Fruit fly (Drosophila melanogaster) whole organism, embryonic: ENCODE measurements around the gene CG14014.

Source experiments
- Aef1 ChIP-seq: fragments of 200-800 bp; sonication (Bioruptor generic); IDR thresholded peaks from 3 replicates; pipeline ENCODE4 v1.3.6; 2022; ENCODE audit warnings: missing biosample characterization, missing genetic modification characterization
- C15 ChIP-seq: fragments of 200-800 bp; sonication (Bioruptor generic); IDR thresholded peaks from 3 replicates; pipeline ENCODE4 v1.3.6; 2022; ENCODE audit warnings: missing biosample characterization, missing genetic modification characterization
- CG10979 ChIP-seq: fragments of 200-800 bp; sonication (Bioruptor generic); optimal IDR thresholded peaks from 2 replicates; lab custom pipeline; 2018; ENCODE audit warnings: missing biosample characterization, mild to moderate bottlenecking, missing genetic modification characterization, moderate library complexity
- CG11456 ChIP-seq: fragments of 200-800 bp; sonication (Bioruptor generic); IDR thresholded peaks from 3 replicates; pipeline ENCODE4 v1.3.6; 2022; ENCODE audit warnings: missing biosample characterization, missing genetic modification characterization
- CG12391 ChIP-seq: fragments of 200-800 bp; sonication (Bioruptor generic); optimal IDR thresholded peaks from 3 replicates; lab custom pipeline; 2018; ENCODE audit warnings: missing biosample characterization, mild to moderate bottlenecking, missing genetic modification characterization, moderate library complexity
- CG13296 ChIP-seq: fragments of 200-800 bp; sonication (Bioruptor generic); optimal IDR thresholded peaks from 3 replicates; lab custom pipeline; 2018; ENCODE audit warnings: missing biosample characterization, mild to moderate bottlenecking, missing genetic modification characterization
- CG14050 ChIP-seq: fragments of 200-800 bp; sonication (Bioruptor generic); IDR thresholded peaks from 3 replicates; pipeline ENCODE4 v1.3.6; 2022; ENCODE audit warnings: missing biosample characterization, missing genetic modification characterization
- CG18011 ChIP-seq: fragments of 200-800 bp; sonication (Bioruptor generic); optimal IDR thresholded peaks from 2 replicates; lab custom pipeline; 2017; ENCODE audit warnings: missing biosample characterization, missing genetic modification characterization, mild to moderate bottlenecking, moderate library complexity, missing genotype
- CG2199 ChIP-seq: fragments of 200-800 bp; sonication (Bioruptor generic); IDR thresholded peaks from 3 replicates; pipeline ENCODE4 v1.3.6; 2022; ENCODE audit warnings: missing biosample characterization, missing genetic modification characterization
- CG2678 ChIP-seq: fragments of 200-800 bp; sonication (Bioruptor generic); optimal IDR thresholded peaks from 3 replicates; lab custom pipeline; 2019; ENCODE audit warnings: missing biosample characterization, mild to moderate bottlenecking, missing genetic modification characterization, moderate library complexity
- CG3065 ChIP-seq: fragments of 200-800 bp; sonication (Bioruptor generic); optimal IDR thresholded peaks from 2 replicates; lab custom pipeline; 2016; ENCODE audit warnings: missing biosample characterization, missing genetic modification characterization
- CG31365 ChIP-seq: fragments of 200-800 bp; sonication (Bioruptor generic); optimal IDR thresholded peaks from 2 replicates; lab custom pipeline; 2018; ENCODE audit warnings: missing biosample characterization, mild to moderate bottlenecking, missing genetic modification characterization
- CG3163 ChIP-seq: fragments of 200-800 bp; sonication (Bioruptor generic); optimal IDR thresholded peaks from 3 replicates; lab custom pipeline; 2016; ENCODE audit warnings: missing biosample characterization, missing genetic modification characterization
- CG32772 ChIP-seq: fragments of 200-800 bp; sonication (Bioruptor generic); IDR thresholded peaks from 2 replicates; pipeline ENCODE4 v1.3.6; 2022; ENCODE audit warnings: missing biosample characterization, missing genetic modification characterization
- CG4424 ChIP-seq: fragments of 200-800 bp; sonication (Bioruptor generic); optimal IDR thresholded peaks from 3 replicates; lab custom pipeline; 2016; ENCODE audit warnings: missing biosample characterization, missing genetic modification characterization
- CG4820 ChIP-seq: fragments of 200-800 bp; sonication (Bioruptor generic); optimal IDR thresholded peaks from 3 replicates; lab custom pipeline; 2016; ENCODE audit warnings: missing biosample characterization, missing genetic modification characterization
- CG6654 ChIP-seq: fragments of 200-800 bp; sonication (Bioruptor generic); optimal IDR thresholded peaks from 2 replicates; lab custom pipeline; 2017; ENCODE audit warnings: missing biosample characterization, mild to moderate bottlenecking, missing genetic modification characterization
- CG7745 ChIP-seq: fragments of 200-800 bp; sonication (Bioruptor generic); optimal IDR thresholded peaks from 2 replicates; lab custom pipeline; 2018; ENCODE audit warnings: missing biosample characterization, mild to moderate bottlenecking, missing genetic modification characterization, moderate library complexity
- CG8765 ChIP-seq: fragments of 200-800 bp; sonication (Bioruptor generic); IDR thresholded peaks from 2 replicates; pipeline ENCODE4 v1.3.6; 2022; ENCODE audit warnings: missing biosample characterization, missing genetic modification characterization
- Drgx ChIP-seq: fragments of 200-800 bp; sonication (Bioruptor generic); IDR thresholded peaks from 2 replicates; pipeline ENCODE4 v1.3.6; 2022; ENCODE audit warnings: missing biosample characterization, missing genetic modification characterization
- E2f1 ChIP-seq: fragments of 200-800 bp; sonication (Bioruptor generic); IDR thresholded peaks from 2 replicates; pipeline ENCODE4 v1.3.6; 2022; ENCODE audit warnings: missing biosample characterization, missing genetic modification characterization
- GATAe ChIP-seq: fragments of 200-800 bp; sonication (Bioruptor generic); conservative IDR thresholded peaks from 2 replicates; pipeline ENCODE4 v1.3.6; 2022; ENCODE audit warnings: missing biosample characterization, missing genetic modification characterization
- NFAT ChIP-seq: fragments of 200-800 bp; sonication (Bioruptor generic); IDR thresholded peaks from 2 replicates; pipeline ENCODE4 v1.3.6; 2022; ENCODE audit warnings: missing biosample characterization, missing genetic modification characterization
- PHDP ChIP-seq: fragments of 200-800 bp; sonication (Bioruptor generic); optimal IDR thresholded peaks from 3 replicates; lab custom pipeline; 2018; ENCODE audit warnings: missing biosample characterization, mild to moderate bottlenecking, missing genetic modification characterization, moderate library complexity
- TFAM ChIP-seq: fragments of 200-800 bp; sonication (Bioruptor generic); optimal IDR thresholded peaks from 2 replicates; lab custom pipeline; 2017; ENCODE audit warnings: missing biosample characterization, missing genetic modification characterization, inconsistent platforms
- Taf1 ChIP-seq: fragments of 200-800 bp; sonication (Bioruptor generic); IDR thresholded peaks from 2 replicates; pipeline ENCODE4 v1.3.6; 2022; ENCODE audit warnings: missing biosample characterization, missing genetic modification characterization
- ab ChIP-seq: fragments of 200-800 bp; sonication (Bioruptor generic); optimal IDR thresholded peaks from 2 replicates; lab custom pipeline; 2016; ENCODE audit warnings: missing biosample characterization, missing genetic modification characterization
- aop ChIP-seq: fragments of 200-800 bp; sonication (Bioruptor generic); IDR thresholded peaks from 2 replicates; pipeline ENCODE4 v1.3.6; 2022; ENCODE audit warnings: missing biosample characterization, missing genetic modification characterization
- chif ChIP-seq, 2 experiments: fragments of 200-800 bp; sonication (Bioruptor generic); optimal IDR thresholded peaks; 3 replicates each; lab custom pipeline; 2016; ENCODE audit warnings: missing biosample characterization in 2 of 2, missing genetic modification characterization in 2 of 2
- chn ChIP-seq: fragments of 200-800 bp; sonication (Bioruptor generic); optimal IDR thresholded peaks from 2 replicates; lab custom pipeline; 2016; ENCODE audit warnings: missing biosample characterization, missing genetic modification characterization
- croc ChIP-seq: fragments of 200-800 bp; sonication (Bioruptor generic); conservative IDR thresholded peaks from 3 replicates; pipeline ENCODE4 v1.3.6; 2022; ENCODE audit warnings: missing biosample characterization, missing genetic modification characterization
- crp ChIP-seq, 2 experiments: fragments of 200-800 bp; sonication (Bioruptor generic); optimal IDR thresholded peaks; 2 replicates in 1 of 2; 3 replicates in 1 of 2; lab custom pipeline; 2017; ENCODE audit warnings: missing biosample characterization in 2 of 2, missing genetic modification characterization in 2 of 2, mild to moderate bottlenecking in 1 of 2, moderate library complexity in 1 of 2
- esg ChIP-seq: fragments of 200-800 bp; sonication (Bioruptor generic); conservative IDR thresholded peaks from 2 replicates; pipeline ENCODE4 v1.3.6; 2022; ENCODE audit warnings: missing biosample characterization, missing genetic modification characterization
- fd3F ChIP-seq: fragments of 200-800 bp; sonication (Bioruptor generic); optimal IDR thresholded peaks from 2 replicates; lab custom pipeline; 2018; ENCODE audit warnings: missing biosample characterization, mild to moderate bottlenecking, missing genetic modification characterization, moderate library complexity
- kah ChIP-seq: fragments of 200-800 bp; sonication (Bioruptor generic); optimal IDR thresholded peaks from 2 replicates; lab custom pipeline; 2018; ENCODE audit warnings: missing biosample characterization, mild to moderate bottlenecking, missing genetic modification characterization
- kay ChIP-seq: fragments of 200-800 bp; sonication (Bioruptor generic); optimal IDR thresholded peaks from 2 replicates; lab custom pipeline; 2016; ENCODE audit warnings: missing biosample characterization, missing genetic modification characterization
- lab ChIP-seq: fragments of 200-800 bp; sonication (Bioruptor generic); optimal IDR thresholded peaks from 3 replicates; lab custom pipeline; 2017; ENCODE audit warnings: missing biosample characterization, missing genetic modification characterization, mild to moderate bottlenecking, moderate library complexity, missing genetic modification reagents
- lilli ChIP-seq: fragments of 200-800 bp; sonication (Bioruptor generic); optimal IDR thresholded peaks from 3 replicates; lab custom pipeline; 2016; ENCODE audit warnings: missing biosample characterization, missing genetic modification characterization
- lov ChIP-seq, 2 experiments: fragments of 200-800 bp in 1 of 2; fragments of >200 bp in 1 of 2; sonication (Bioruptor generic) in 1 of 2; IDR thresholded peaks in 1 of 2; optimal IDR thresholded peaks in 1 of 2; 2 replicates in 1 of 2; 3 replicates in 1 of 2; pipeline versions ENCODE4 v1.3.6 to Lab custom; 2017 to 2022; ENCODE audit warnings: missing biosample characterization in 1 of 2, missing genetic modification characterization in 1 of 2
- psq ChIP-seq: fragments of 200-800 bp; sonication (Bioruptor generic); optimal IDR thresholded peaks from 2 replicates; lab custom pipeline; 2017; ENCODE audit warnings: missing biosample characterization, missing genetic modification characterization
- ranshi ChIP-seq: fragments of 200-800 bp; sonication (Bioruptor generic); IDR thresholded peaks from 2 replicates; pipeline ENCODE4 v1.3.6; 2022; ENCODE audit warnings: missing biosample characterization, missing genetic modification characterization
- ro ChIP-seq: fragments of 200-800 bp; sonication (Bioruptor generic); IDR thresholded peaks from 2 replicates; pipeline ENCODE4 v1.3.6; 2022; ENCODE audit warnings: missing biosample characterization, missing genetic modification characterization
- row ChIP-seq: fragments of 200-800 bp; sonication (Bioruptor generic); IDR thresholded peaks from 3 replicates; pipeline ENCODE4 v1.3.6; 2022; ENCODE audit warnings: missing biosample characterization, missing genetic modification characterization
- sima ChIP-seq: fragments of 200-800 bp; sonication (Bioruptor generic); optimal IDR thresholded peaks from 2 replicates; lab custom pipeline; 2016; ENCODE audit warnings: missing biosample characterization, missing genetic modification characterization
- sr ChIP-seq: fragments of 200-800 bp; sonication (Bioruptor generic); IDR thresholded peaks from 3 replicates; pipeline ENCODE4 v1.3.6; 2022; ENCODE audit warnings: missing biosample characterization, missing genetic modification characterization
- stc ChIP-seq: fragments of 200-800 bp; sonication (Bioruptor generic); IDR thresholded peaks from 2 replicates; pipeline ENCODE4 v1.3.6; 2022; ENCODE audit warnings: missing biosample characterization, missing genetic modification characterization
- tin ChIP-seq: fragments of 200-800 bp; sonication (Bioruptor generic); optimal IDR thresholded peaks from 3 replicates; lab custom pipeline; 2016; ENCODE audit warnings: missing biosample characterization, missing genetic modification characterization
- toy ChIP-seq: fragments of 200-800 bp; sonication (Bioruptor generic); IDR thresholded peaks from 2 replicates; pipeline ENCODE4 v1.3.6; 2022; ENCODE audit warnings: missing biosample characterization, missing genetic modification characterization
- trh ChIP-seq: fragments of 200-800 bp; sonication (Bioruptor generic); optimal IDR thresholded peaks from 2 replicates; lab custom pipeline; 2016; ENCODE audit warnings: missing biosample characterization, missing genetic modification characterization
- tup ChIP-seq: fragments of 200-800 bp; sonication (Bioruptor generic); optimal IDR thresholded peaks from 2 replicates; lab custom pipeline; 2016; ENCODE audit warnings: missing biosample characterization, mild to moderate bottlenecking, missing genetic modification characterization, moderate library complexity
- vfl ChIP-seq: fragments of 200-800 bp; sonication (Bioruptor generic); optimal IDR thresholded peaks from 2 replicates; lab custom pipeline; 2016; ENCODE audit warnings: missing biosample characterization, missing genetic modification characterization
- wdn ChIP-seq: fragments of 200-800 bp; sonication (Bioruptor generic); IDR thresholded peaks from 2 replicates; pipeline ENCODE4 v1.3.6; 2022; ENCODE audit warnings: missing biosample characterization, missing genetic modification characterization

CG14014 gene

dm6 chr2L:5567103-5567502, 16.5 kb upstream of the CG14014 start (continued):
- no peak for TF ChIP-seq aop (GFP tag; lab: Robert Waterston, UW)
- TF ChIP-seq CG31365 (tag; lab: Kevin White, UChicago) = no peak
- TF ChIP-seq ranshi (GFP tag; lab: Robert Waterston, UW) = peak; percentile 38; the same call in 1 of the 2 replicates
- TF ChIP-seq CG13296 (GFP tag; lab: Kevin White, UChicago) = no peak
- TF ChIP-seq CG11456 = 0 out of 3 replicates have a peak, but pooled peaks have one; percentile 43
- peak; percentile 27 for TF ChIP-seq lab (GFP tag; lab: Kevin White, UChicago)
- TF ChIP-seq lilli (GFP tag; lab: Kevin White, UChicago) = no peak
- TF ChIP-seq CG3163 (GFP tag; lab: Kevin White, UChicago) = no peak
- TF ChIP-seq chn (GFP tag; lab: Kevin White, UChicago) = no peak
- TF ChIP-seq CG2678 = peak; percentile 20
- no peak for TF ChIP-seq TFAM (GFP tag; lab: Kevin White, UChicago)
- no peak for TF ChIP-seq sima (GFP tag; lab: Kevin White, UChicago)
- no peak for TF ChIP-seq sr (GFP tag; lab: Robert Waterston, UW)
- TF ChIP-seq CG2199 = no peak
- no peak for TF ChIP-seq CG8765 (GFP tag; lab: Robert Waterston, UW)
- TF ChIP-seq PHDP = no peak
- no peak for TF ChIP-seq toy
- TF ChIP-seq crp (GFP tag; optimal IDR thresholded peaks at IDR 0.05; lab: Kevin White, UChicago) = no peak
- no peak for TF ChIP-seq CG4424 (GFP tag; lab: Kevin White, UChicago)
- no peak for TF ChIP-seq tup (GFP tag; lab: Kevin White, UChicago)
- TF ChIP-seq vfl (GFP tag; lab: Kevin White, UChicago) = no peak
- TF ChIP-seq chif (GFP tag; optimal IDR thresholded peaks at IDR 0.05; lab: Kevin White, UChicago) = no peak
- no peak for TF ChIP-seq C15 (GFP tag; lab: Robert Waterston, UW)
- no peak for TF ChIP-seq kah
- peak; percentile 52; the same call in 2 of the 3 replicates for TF ChIP-seq row
- no peak for TF ChIP-seq CG3065
- TF ChIP-seq stc = no peak
- TF ChIP-seq Taf1 = no peak
- no peak for TF ChIP-seq wdn (GFP tag; lab: Robert Waterston, UW)
- TF ChIP-seq NFAT (GFP tag; lab: Robert Waterston, UW) = no peak
- no peak for TF ChIP-seq GATAe (GFP tag; lab: Robert Waterston, UW)
- TF ChIP-seq tin (GFP tag; lab: Kevin White, UChicago) = no peak
- TF ChIP-seq ab (GFP tag; lab: Kevin White, UChicago) = no peak
- no peak for TF ChIP-seq CG14050 (GFP tag; lab: Robert Waterston, UW)
- no peak for TF ChIP-seq CG18011 (GFP tag; lab: Kevin White, UChicago)
- no peak for TF ChIP-seq lov (optimal IDR thresholded peaks at IDR 0.05; lab: Kevin White, UChicago)
- TF ChIP-seq lov (GFP tag; IDR thresholded peaks at IDR 0.05; lab: Robert Waterston, UW) = no peak
- TF ChIP-seq CG7745 = no peak
- 0 out of 3 replicates have a peak, but pooled peaks have one; percentile 18 for TF ChIP-seq Aef1 (GFP tag; lab: Robert Waterston, UW)
- TF ChIP-seq fd3F (GFP tag; lab: Kevin White, UChicago) = no peak
- TF ChIP-seq CG4820 = no peak
- no peak for TF ChIP-seq ro (GFP tag; lab: Robert Waterston, UW)
- TF ChIP-seq kay (GFP tag; lab: Kevin White, UChicago) = no peak
- TF ChIP-seq CG10979 (tag; lab: Kevin White, UChicago) = no peak
- TF ChIP-seq CG32772 (GFP tag; lab: Robert Waterston, UW) = 0 out of 2 replicates have a peak, but pooled peaks have one; percentile 24
- TF ChIP-seq croc = no peak
- TF ChIP-seq E2f1 (GFP tag; lab: Robert Waterston, UW) = no peak
- no peak for TF ChIP-seq psq (GFP tag; lab: Kevin White, UChicago)
- TF ChIP-seq esg = 0 out of 2 replicates have a peak, but pooled peaks have one; percentile 20
- TF ChIP-seq CG12391 = no peak
- no peak for TF ChIP-seq trh (GFP tag; lab: Kevin White, UChicago)
- no peak for TF ChIP-seq CG6654 (GFP tag; lab: Kevin White, UChicago)
- peak; percentile 86 for TF ChIP-seq Drgx (GFP tag; lab: Robert Waterston, UW)
